Worm (Caenorhabditis elegans) whole organism, L4 larva: ENCODE results near the gene kars-1.

ENCODE experiments used
- F10B5.3 ChIP-seq: sonication (generic microtip); optimal IDR thresholded peaks from 2 replicates; lab custom pipeline; 2016; ENCODE audit warnings: mild to moderate bottlenecking, missing genetic modification characterization, missing compliant biosample characterization
- R02D3.7 ChIP-seq: fragments of 150-350 bp; sonication (generic microtip); optimal IDR thresholded peaks from 3 replicates; lab custom pipeline; 2014; ENCODE audit warnings: missing biosample characterization, missing genetic modification characterization
- T26A8.4 ChIP-seq: fragments of 200-800 bp; sonication (Bioruptor generic); IDR thresholded peaks from 2 replicates; pipeline ENCODE4 v1.3.6; 2022; ENCODE audit warnings: missing genetic modification characterization, missing compliant biosample characterization
- Y75B8A.6 ChIP-seq: fragments of 200-800 bp; sonication (Bioruptor generic); IDR thresholded peaks from 2 replicates; pipeline ENCODE4 v1.3.6; 2022; ENCODE audit warnings: missing genetic modification reagents, missing genetic modification characterization, missing compliant biosample characterization
- aha-1 ChIP-seq: fragments of 150-350 bp; peaks from one replicate; lab custom pipeline; 2014; ENCODE audit warnings: missing biosample characterization, missing genetic modification characterization
- aly-2 ChIP-seq: sonication (generic microtip); optimal IDR thresholded peaks from 2 replicates; lab custom pipeline; 2018; ENCODE audit warnings: missing biosample characterization, missing genetic modification characterization
- ama-1 ChIP-seq: fragments of 150-350 bp; optimal IDR thresholded peaks from 2 replicates; lab custom pipeline; 2014; ENCODE audit warnings: inconsistent platforms, mixed read lengths
- ceh-20 ChIP-seq: fragments of 200-800 bp; sonication (Bioruptor generic); IDR thresholded peaks from 2 replicates; pipeline ENCODE4 v1.3.6; 2022; ENCODE audit warnings: missing genetic modification reagents, missing genetic modification characterization, missing compliant biosample characterization
- ceh-62 ChIP-seq: sonication (generic microtip); optimal IDR thresholded peaks from 2 replicates; lab custom pipeline; 2017; ENCODE audit warnings: missing biosample characterization, missing genetic modification characterization
- daf-16 ChIP-seq, 3 experiments: sonication (generic microtip); optimal IDR thresholded peaks; 2 replicates each; lab custom pipeline; 2016 to 2017; ENCODE audit warnings: missing genetic modification characterization in 3 of 3, missing genetic modification reagents in 3 of 3, mild to moderate bottlenecking in 2 of 3, missing compliant biosample characterization in 2 of 3, missing biosample characterization in 1 of 3, moderate library complexity in 1 of 3
- daf-8 ChIP-seq: fragments of 200-800 bp; sonication (Bioruptor generic); IDR thresholded peaks from 2 replicates; pipeline ENCODE4 v1.3.6; 2022; ENCODE audit warnings: missing genetic modification characterization, missing compliant biosample characterization
- dmd-6 ChIP-seq: fragments of 200-800 bp; sonication (Bioruptor generic); IDR thresholded peaks from 2 replicates; pipeline ENCODE4 v1.3.6; 2022; ENCODE audit warnings: missing genetic modification reagents, missing genetic modification characterization, missing compliant biosample characterization
- dmd-8 ChIP-seq: fragments of 200-800 bp; sonication (Bioruptor generic); IDR thresholded peaks from 2 replicates; pipeline ENCODE4 v1.3.6; 2022; ENCODE audit warnings: missing genetic modification characterization, missing compliant biosample characterization
- dve-1 ChIP-seq: sonication (generic microtip); optimal IDR thresholded peaks from 2 replicates; lab custom pipeline; 2017; ENCODE audit warnings: antibody characterized with exemption, mild to moderate bottlenecking, missing genetic modification characterization, missing compliant biosample characterization; ENCODE audit not compliant: insufficient read depth
- fos-1 ChIP-seq: fragments of 150-350 bp; optimal IDR thresholded peaks from 2 replicates; lab custom pipeline; 2014; ENCODE audit warnings: missing biosample characterization, missing genetic modification characterization
- hlh-11 ChIP-seq: fragments of 200-800 bp; sonication (Bioruptor generic); optimal IDR thresholded peaks from 2 replicates; lab custom pipeline; 2018; ENCODE audit warnings: mild to moderate bottlenecking, missing genetic modification characterization, missing compliant biosample characterization
- lim-7 ChIP-seq: fragments of 200-800 bp; sonication (Bioruptor generic); IDR thresholded peaks from 2 replicates; pipeline ENCODE4 v1.3.6; 2022; ENCODE audit warnings: missing genetic modification characterization, missing compliant biosample characterization
- lin-1 ChIP-seq: fragments of 200-800 bp; sonication (Bioruptor generic); IDR thresholded peaks from 2 replicates; pipeline ENCODE4 v1.3.6; 2022; ENCODE audit warnings: missing genetic modification reagents, missing genetic modification characterization, missing compliant biosample characterization
- lin-13 ChIP-seq: fragments of 150-350 bp; optimal IDR thresholded peaks from 2 replicates; lab custom pipeline; 2014; ENCODE audit warnings: missing biosample characterization, missing genetic modification reagents, missing genetic modification characterization
- lin-38 ChIP-seq: fragments of 200-800 bp; sonication (Bioruptor generic); IDR thresholded peaks from 2 replicates; pipeline ENCODE4 v1.3.6; 2022; ENCODE audit warnings: missing genetic modification reagents, missing genetic modification characterization, missing compliant biosample characterization
- lin-39 ChIP-seq: fragments of 150-350 bp; optimal IDR thresholded peaks from 2 replicates; lab custom pipeline; 2014; ENCODE audit warnings: missing biosample characterization, missing genetic modification reagents, missing genetic modification characterization
- mep-1 ChIP-seq: fragments of 150-350 bp; sonication (generic microtip); optimal IDR thresholded peaks from 3 replicates; lab custom pipeline; 2014; ENCODE audit warnings: missing biosample characterization, missing genetic modification characterization
- mxl-2 ChIP-seq: fragments of 200-800 bp; sonication (Bioruptor generic); conservative IDR thresholded peaks from 2 replicates; pipeline ENCODE4 v1.3.6; 2022; ENCODE audit warnings: missing genetic modification reagents, missing genetic modification characterization, missing compliant biosample characterization
- mxl-3 ChIP-seq: fragments of 200-800 bp; sonication (Bioruptor generic); optimal IDR thresholded peaks from 2 replicates; lab custom pipeline; 2018; ENCODE audit warnings: mild to moderate bottlenecking, missing genetic modification characterization, missing compliant biosample characterization
- nhr-11 ChIP-seq: fragments of 150-350 bp; optimal IDR thresholded peaks from 2 replicates; lab custom pipeline; 2014; ENCODE audit warnings: missing biosample characterization, missing genetic modification characterization
- nhr-111 ChIP-seq: fragments of 200-800 bp; sonication (Bioruptor generic); optimal IDR thresholded peaks from 2 replicates; lab custom pipeline; 2018; ENCODE audit warnings: mild to moderate bottlenecking, missing genetic modification characterization, missing compliant biosample characterization
- nhr-237 ChIP-seq: sonication (generic microtip); optimal IDR thresholded peaks from 2 replicates; lab custom pipeline; 2017; ENCODE audit warnings: missing biosample characterization, missing genetic modification characterization
- nhr-25 ChIP-seq: sonication (generic microtip); optimal IDR thresholded peaks from 2 replicates; lab custom pipeline; 2017; ENCODE audit warnings: missing genetic modification characterization, mild to moderate bottlenecking, missing compliant biosample characterization, antibody characterized with exemption, moderate library complexity, borderline replicate concordance; ENCODE audit not compliant: insufficient read depth
- nhr-28 ChIP-seq: fragments of 150-350 bp; optimal IDR thresholded peaks from 2 replicates; lab custom pipeline; 2014; ENCODE audit warnings: missing biosample characterization, missing genetic modification characterization
- nhr-77 ChIP-seq: fragments of 150-350 bp; optimal IDR thresholded peaks from 2 replicates; lab custom pipeline; 2014; ENCODE audit warnings: missing biosample characterization, missing genetic modification characterization
- php-3 ChIP-seq: fragments of 200-800 bp; sonication (Bioruptor generic); IDR thresholded peaks from 2 replicates; pipeline ENCODE4 v1.3.6; 2022; ENCODE audit warnings: missing genetic modification reagents, missing genetic modification characterization, missing compliant biosample characterization
- rbr-2 ChIP-seq: sonication (generic microtip); optimal IDR thresholded peaks from 2 replicates; lab custom pipeline; 2016; ENCODE audit warnings: missing genotype, missing genetic modification characterization, missing compliant biosample characterization
- sdz-12 ChIP-seq: fragments of 200-800 bp; sonication (Bioruptor generic); optimal IDR thresholded peaks from 2 replicates; lab custom pipeline; 2018; ENCODE audit warnings: mild to moderate bottlenecking, missing genetic modification characterization, missing compliant biosample characterization
- snpc-4 ChIP-seq: fragments of 150-350 bp; optimal IDR thresholded peaks from 2 replicates; lab custom pipeline; 2014; ENCODE audit warnings: missing biosample characterization, missing genetic modification characterization
- spr-1 ChIP-seq: sonication (generic microtip); optimal IDR thresholded peaks from 2 replicates; lab custom pipeline; 2016; ENCODE audit warnings: mild to moderate bottlenecking, missing genetic modification characterization, missing compliant biosample characterization
- tra-1 ChIP-seq: fragments of 200-800 bp; sonication (Bioruptor generic); IDR thresholded peaks from 2 replicates; pipeline ENCODE4 v1.3.6; 2022; ENCODE audit warnings: missing genetic modification reagents, missing genetic modification characterization, missing compliant biosample characterization
- unc-130 ChIP-seq: sonication (generic microtip); optimal IDR thresholded peaks from 2 replicates; lab custom pipeline; 2016; ENCODE audit warnings: missing genetic modification reagents, missing genetic modification characterization, missing compliant biosample characterization
- unc-39 ChIP-seq: sonication (generic microtip); optimal IDR thresholded peaks from 2 replicates; lab custom pipeline; 2017; ENCODE audit warnings: missing biosample characterization, missing genetic modification characterization
- zfp-2 ChIP-seq: sonication (generic microtip); optimal IDR thresholded peaks from 2 replicates; lab custom pipeline; 2016; ENCODE audit warnings: mild to moderate bottlenecking, missing genetic modification characterization, missing compliant biosample characterization
- zfp-3 ChIP-seq: fragments of 200-800 bp; sonication (Bioruptor generic); conservative IDR thresholded peaks from 2 replicates; pipeline ENCODE4 v1.3.6; 2022; ENCODE audit warnings: missing genetic modification reagents, missing genetic modification characterization, missing compliant biosample characterization
- ztf-7 ChIP-seq: fragments of 150-350 bp; optimal IDR thresholded peaks from 2 replicates; lab custom pipeline; 2014; ENCODE audit warnings: missing biosample characterization, missing genetic modification characterization

kars-1 gene

DNA sequence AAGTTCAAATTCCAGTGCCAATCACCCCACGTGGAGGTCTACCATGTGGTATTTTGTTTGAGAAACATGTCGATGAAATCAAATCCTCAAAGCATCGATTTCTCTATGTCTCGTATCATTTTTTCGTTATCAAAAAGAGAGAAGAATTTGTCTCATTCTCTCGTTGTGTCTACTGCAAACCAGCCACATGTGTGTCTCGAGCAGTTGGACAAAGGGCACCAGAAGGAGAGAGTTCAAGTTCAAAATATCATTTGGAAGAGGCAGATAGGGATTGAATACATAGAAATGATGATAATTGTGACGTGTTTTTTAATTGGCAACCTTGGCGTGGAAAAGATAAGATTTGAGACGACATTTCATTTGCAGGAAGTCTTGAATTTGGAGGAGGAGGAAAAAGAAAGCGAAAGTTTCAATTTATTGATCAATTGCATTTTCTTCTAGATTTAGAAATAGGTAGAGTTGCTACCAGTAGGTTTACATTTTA lies 12.9 kb downstream of the kars-1 start (continued):
- TF ChIP-seq lin-1 (GFP tag; lab: Robert Waterston, UW) (peak; percentile 42; the same call in 1 of the 2 replicates), ceh-20 (no peak), nhr-25 (tag; lab: Kevin White, UChicago) (peak; percentile 23), php-3 (peak; percentile 51), mep-1 (tag; lab: Kevin White, UChicago) (peak; percentile 53), nhr-77 (tag; lab: Kevin White, UChicago) (peak; percentile 34), lin-38 (GFP tag; lab: Robert Waterston, UW) (peak; percentile 11; the same call in 1 of the 2 replicates), mxl-3 (peak; percentile 94), T26A8.4 (GFP tag; lab: Robert Waterston, UW) (no peak), hlh-11 (peak; percentile 85), lin-39 (tag; lab: Kevin White, UChicago) (no peak), tra-1 (GFP tag; lab: Robert Waterston, UW) (peak; percentile 63; the same call in 1 of the 2 replicates)

DNA sequence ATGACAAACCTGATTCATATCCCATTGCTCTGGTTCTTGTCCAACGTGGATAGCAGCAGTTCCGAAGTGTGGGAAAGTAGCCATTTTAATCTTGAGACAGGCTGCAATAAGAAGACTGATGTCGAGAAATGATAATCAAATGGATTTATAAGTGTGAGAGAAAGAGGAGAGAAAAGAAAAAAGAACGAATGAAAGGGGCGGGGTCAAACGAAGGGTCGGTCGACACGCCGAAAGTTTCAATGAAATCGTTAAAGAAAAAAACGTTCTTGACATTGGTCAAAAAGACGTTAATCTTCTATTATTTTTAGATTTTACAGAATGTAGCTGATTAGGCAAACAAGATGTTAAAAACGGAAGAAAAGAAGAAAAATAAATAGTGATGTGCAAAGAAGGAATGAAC lies 14.4 kb downstream of the kars-1 start, which contains the start of gene cth-2:
TSS of gene cth-2 (minus strand) at position 101 of the 400 bp plus-strand sequence.
- TF ChIP-seq daf-8 (GFP tag; lab: Robert Waterston, UW) (no peak), Y75B8A.6 (GFP tag; lab: Robert Waterston, UW) (no peak), zfp-2 (no peak), sdz-12 (GFP tag; lab: Kevin White, UChicago) (no peak), ztf-7 (tag; lab: Kevin White, UChicago) (no peak), lim-7 (GFP tag; lab: Robert Waterston, UW) (no peak), dmd-8 (GFP tag; lab: Robert Waterston, UW) (no peak), zfp-3 (GFP tag; lab: Robert Waterston, UW) (no peak), nhr-237 (tag; lab: Kevin White, UChicago) (no peak), rbr-2 (tag; lab: Kevin White, UChicago) (no peak), unc-39 (tag; lab: Kevin White, UChicago) (no peak), aha-1 (peak; percentile 3), lin-13 (no peak), F10B5.3 (no peak), nhr-111 (no peak), fos-1 (tag; lab: Kevin White, UChicago) (no peak), dve-1 (tag; lab: Kevin White, UChicago) (peak; percentile 32), R02D3.7 (tag; lab: Kevin White, UChicago) (no peak), unc-130 (no peak), ceh-62 (no peak), aly-2 (tag; lab: Kevin White, UChicago) (no peak), ama-1 (peak; percentile 19), nhr-11 (tag; lab: Kevin White, UChicago) (no peak), spr-1 (no peak), mxl-3 (peak; percentile 17), mxl-2 (GFP tag; lab: Robert Waterston, UW) (no peak), dmd-6 (GFP tag; lab: Robert Waterston, UW) (0 out of 2 replicates have a peak, but pooled peaks have one; percentile 6), snpc-4 (tag; lab: Kevin White, UChicago) (no peak), nhr-25 (tag; lab: Kevin White, UChicago) (peak; percentile 24), nhr-28 (peak; percentile 2), daf-16 (GFP tag; optimal IDR thresholded peaks at IDR 0.05; lab: Kevin White, UChicago) (no peak), daf-16 (tag; optimal IDR thresholded peaks at IDR 0.05; lab: Kevin White, UChicago) (peak; percentile 37)
